Worm (Caenorhabditis elegans): ENCODE results near the gene Y54E2A.7.

DNA sequence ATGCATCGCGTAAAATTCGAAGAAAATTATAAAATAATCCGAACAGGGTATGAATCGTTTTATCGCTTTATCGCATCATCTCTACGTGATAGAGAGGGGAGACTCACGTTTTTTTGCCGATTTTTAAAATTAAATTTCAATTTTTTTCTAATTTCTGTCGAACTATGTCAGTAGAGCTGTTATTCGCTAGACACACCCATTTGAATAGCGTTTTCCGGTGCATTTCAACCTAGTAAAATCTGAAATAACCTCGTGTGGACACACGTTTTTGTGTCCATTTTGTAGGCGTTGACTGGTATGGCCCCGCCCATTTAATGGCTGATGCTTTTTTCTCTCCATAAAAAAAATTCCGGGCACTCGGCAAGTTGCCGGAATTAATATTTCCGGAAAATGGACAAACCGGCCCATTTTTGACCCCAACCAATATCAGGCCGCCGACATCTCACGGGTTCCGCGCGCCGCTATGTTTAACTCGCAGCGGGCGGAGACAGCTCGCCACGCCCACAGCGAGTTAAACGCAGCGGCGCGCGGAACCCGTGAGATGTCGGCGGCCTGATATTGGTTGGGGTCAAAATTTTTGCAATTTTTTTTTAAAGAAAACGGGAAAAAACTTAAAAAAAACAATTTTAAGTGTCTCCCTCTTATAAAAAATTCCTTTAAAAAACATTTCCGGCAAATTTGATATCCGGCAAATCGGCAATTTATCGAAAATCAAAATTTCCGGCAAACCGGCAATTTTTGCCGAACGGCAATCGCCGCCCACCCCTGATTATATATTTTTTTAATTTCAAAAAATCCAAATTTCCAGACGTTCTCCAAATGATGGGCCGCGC is at the start of gene Y54E2A.7:
- TF ChIP-seq him-1 (tag; optimal IDR thresholded peaks at IDR 0.05): no peak
- TF ChIP-seq W03F9.2 (tag; optimal IDR thresholded peaks at IDR 0.05): no peak
- TF ChIP-seq dao-5 (tag; optimal IDR thresholded peaks at IDR 0.05): no peak

All from whole organism, L4/young adult.